Worm (Caenorhabditis elegans) whole organism, L4 larva: ENCODE results near the gene mcm-10.

Source experiments
- daf-16 ChIP-seq, 3 experiments: sonication (generic microtip); optimal IDR thresholded peaks; 2 replicates each; lab custom pipeline; 2016 to 2017; ENCODE audit warnings: missing genetic modification characterization in 3 of 3, missing genetic modification reagents in 3 of 3, mild to moderate bottlenecking in 2 of 3, missing compliant biosample characterization in 2 of 3, missing biosample characterization in 1 of 3, moderate library complexity in 1 of 3
- skn-1 ChIP-seq: fragments of 150-350 bp; optimal IDR thresholded peaks from 2 replicates; lab custom pipeline; 2014; ENCODE audit warnings: missing biosample characterization, missing genetic modification characterization
- unc-62 ChIP-seq, 3 experiments: fragments of 150-350 bp in 1 of 3; sonication (generic microtip); optimal IDR thresholded peaks in 2 of 3; peaks in 1 of 3; 1 replicate in 1 of 3; 2 replicates in 2 of 3; lab custom pipeline; 2014 to 2017; ENCODE audit warnings: missing biosample characterization in 3 of 3, missing genetic modification characterization in 3 of 3, missing genetic modification reagents in 3 of 3, missing genotype in 1 of 3

ce11 chrIII:11358273-11358672 lies 40.9 kb downstream of the mcm-10 start:
- TF ChIP-seq unc-62 (GFP tag; optimal IDR thresholded peaks at IDR 0.05 in 1 of 2; lab: Kevin White, UChicago) = no peak
- TF ChIP-seq unc-62 (tag; optimal IDR thresholded peaks at IDR 0.05; lab: Kevin White, UChicago) = no peak
- TF ChIP-seq skn-1 (tag; lab: Kevin White, UChicago) = no peak
- no peak for TF ChIP-seq daf-16 (GFP tag; optimal IDR thresholded peaks at IDR 0.05; lab: Kevin White, UChicago)
- TF ChIP-seq daf-16 (tag; optimal IDR thresholded peaks at IDR 0.05; lab: Kevin White, UChicago) = no peak
